Worm (Caenorhabditis elegans) whole organism, mixed stage, embryonic: ENCODE results near the gene tbh-1.
A peak's percentile ranks its signal among the peaks of the same experiment; 100 is the strongest.

Experiments used
- M03D4.4 ChIP-seq: sonication (generic microtip); optimal IDR thresholded peaks from 2 replicates; lab custom pipeline; 2017; ENCODE audit warnings: mild to moderate bottlenecking, missing genetic modification characterization, missing compliant biosample characterization
- bed-3 ChIP-seq: fragments of 200-800 bp; sonication (Bioruptor generic); optimal IDR thresholded peaks from 3 replicates; lab custom pipeline; 2018; ENCODE audit warnings: mild to moderate bottlenecking, missing genetic modification characterization, moderate library complexity, missing compliant biosample characterization
- blmp-1 ChIP-seq: fragments of 150-350 bp; optimal IDR thresholded peaks from 2 replicates; lab custom pipeline; 2014; ENCODE audit warnings: missing biosample characterization, missing genetic modification characterization
- ceh-39 ChIP-seq: fragments of 150-350 bp; optimal IDR thresholded peaks from 2 replicates; lab custom pipeline; 2014; ENCODE audit warnings: missing biosample characterization, missing genetic modification characterization
- ceh-43 ChIP-seq: fragments of 200-800 bp; sonication (Bioruptor generic); optimal IDR thresholded peaks from 2 replicates; lab custom pipeline; 2018; ENCODE audit warnings: mild to moderate bottlenecking, missing genetic modification characterization, moderate library complexity, missing compliant biosample characterization
- ceh-83 ChIP-seq: fragments of 200-800 bp; sonication (Bioruptor generic); optimal IDR thresholded peaks from 2 replicates; lab custom pipeline; 2018; ENCODE audit warnings: mild to moderate bottlenecking, missing genetic modification characterization, missing compliant biosample characterization
- ces-1 ChIP-seq: fragments of 150-350 bp; optimal IDR thresholded peaks from 2 replicates; lab custom pipeline; 2014; ENCODE audit warnings: missing biosample characterization, missing genetic modification reagents, missing genetic modification characterization
- cnd-1 ChIP-seq: fragments of 200-800 bp; sonication (Bioruptor generic); optimal IDR thresholded peaks from 2 replicates; lab custom pipeline; 2018; ENCODE audit warnings: mild to moderate bottlenecking, missing genetic modification characterization, missing compliant biosample characterization
- drap-1 ChIP-seq: fragments of 200-800 bp; sonication (Bioruptor generic); optimal IDR thresholded peaks from 3 replicates; lab custom pipeline; 2018; ENCODE audit warnings: mild to moderate bottlenecking, missing genetic modification characterization, missing compliant biosample characterization
- elt-1 ChIP-seq: sonication (generic microtip); optimal IDR thresholded peaks from 2 replicates; lab custom pipeline; 2017; ENCODE audit warnings: missing genetic modification characterization, mild to moderate bottlenecking, missing compliant biosample characterization, antibody characterized with exemption, moderate library complexity, borderline replicate concordance; ENCODE audit not compliant: insufficient read depth
- elt-3 ChIP-seq: fragments of 150-350 bp; optimal IDR thresholded peaks from 2 replicates; lab custom pipeline; 2014; ENCODE audit warnings: missing biosample characterization, missing genetic modification characterization
- ham-2 ChIP-seq: fragments of 200-800 bp; sonication (Bioruptor generic); optimal IDR thresholded peaks from 2 replicates; lab custom pipeline; 2018; ENCODE audit warnings: mild to moderate bottlenecking, missing genetic modification characterization, missing compliant biosample characterization
- hlh-1 ChIP-seq: fragments of 150-350 bp; optimal IDR thresholded peaks from 2 replicates; lab custom pipeline; 2014; ENCODE audit warnings: missing biosample characterization, missing genetic modification reagents, missing genetic modification characterization
- lin-13 ChIP-seq: fragments of 150-350 bp; optimal IDR thresholded peaks from 2 replicates; lab custom pipeline; 2014; ENCODE audit warnings: missing biosample characterization, missing genetic modification characterization
- lin-32 ChIP-seq: fragments of 200-800 bp; sonication (Bioruptor generic); optimal IDR thresholded peaks from 2 replicates; lab custom pipeline; 2018; ENCODE audit warnings: mild to moderate bottlenecking, missing genetic modification characterization, missing compliant biosample characterization
- mab-5 ChIP-seq: fragments of 150-350 bp; optimal IDR thresholded peaks from 2 replicates; lab custom pipeline; 2014; ENCODE audit warnings: missing biosample characterization, missing genetic modification characterization
- mep-1 ChIP-seq: fragments of 150-350 bp; optimal IDR thresholded peaks from 2 replicates; lab custom pipeline; 2017; ENCODE audit warnings: missing biosample characterization, missing genetic modification reagents, missing genetic modification characterization, inconsistent platforms
- mls-2 ChIP-seq: sonication (generic microtip); optimal IDR thresholded peaks from 2 replicates; lab custom pipeline; 2016; ENCODE audit warnings: mild to moderate bottlenecking, missing genetic modification characterization, moderate library complexity, missing compliant biosample characterization
- nhr-12 ChIP-seq: fragments of 150-350 bp; optimal IDR thresholded peaks from 2 replicates; lab custom pipeline; 2014; ENCODE audit warnings: missing biosample characterization, missing genetic modification characterization
- nhr-2 ChIP-seq: fragments of 150-350 bp; optimal IDR thresholded peaks from 2 replicates; lab custom pipeline; 2014; ENCODE audit warnings: missing biosample characterization, missing genetic modification characterization
- nhr-237 ChIP-seq: fragments of 150-350 bp; optimal IDR thresholded peaks from 2 replicates; lab custom pipeline; 2014; ENCODE audit warnings: missing biosample characterization, missing genetic modification characterization
- nhr-28 ChIP-seq: fragments of 150-350 bp; optimal IDR thresholded peaks from 2 replicates; lab custom pipeline; 2014; ENCODE audit warnings: missing biosample characterization, missing genetic modification characterization
- nhr-76 ChIP-seq: sonication (generic microtip); optimal IDR thresholded peaks from 2 replicates; lab custom pipeline; 2017; ENCODE audit warnings: missing biosample characterization, missing genetic modification characterization
- pha-4 ChIP-seq: fragments of 150-350 bp; optimal IDR thresholded peaks from 2 replicates; lab custom pipeline; 2018; ENCODE audit warnings: missing biosample characterization, missing genetic modification reagents, missing genetic modification characterization
- sem-2 ChIP-seq: fragments of 200-800 bp; sonication (Bioruptor generic); optimal IDR thresholded peaks from 2 replicates; lab custom pipeline; 2018; ENCODE audit warnings: mild to moderate bottlenecking, missing genetic modification characterization, missing compliant biosample characterization
- snpc-4 ChIP-seq: fragments of 150-350 bp; optimal IDR thresholded peaks from 2 replicates; lab custom pipeline; 2014; ENCODE audit warnings: missing biosample characterization, missing genetic modification characterization
- sptf-1 ChIP-seq: sonication (generic microtip); optimal IDR thresholded peaks from 2 replicates; lab custom pipeline; 2017; ENCODE audit warnings: mild to moderate bottlenecking, missing genetic modification characterization, moderate library complexity, missing compliant biosample characterization
- tbx-8 ChIP-seq: fragments of 200-800 bp; sonication (Bioruptor generic); optimal IDR thresholded peaks from 2 replicates; lab custom pipeline; 2018; ENCODE audit warnings: mild to moderate bottlenecking, missing genetic modification characterization, moderate library complexity, missing compliant biosample characterization
- unc-120 ChIP-seq: sonication (generic microtip); optimal IDR thresholded peaks from 2 replicates; lab custom pipeline; 2017; ENCODE audit warnings: missing genetic modification characterization, missing compliant biosample characterization; ENCODE audit not compliant: poor library complexity, severe bottlenecking
- unc-39 ChIP-seq: fragments of 150-350 bp; optimal IDR thresholded peaks from 2 replicates; lab custom pipeline; 2014; ENCODE audit warnings: missing biosample characterization, missing genetic modification characterization
- unc-62 ChIP-seq: fragments of 150-350 bp; optimal IDR thresholded peaks from 2 replicates; lab custom pipeline; 2014; ENCODE audit warnings: missing biosample characterization, missing genetic modification reagents, missing genetic modification characterization
- ztf-11 ChIP-seq: fragments of 150-350 bp; optimal IDR thresholded peaks from 2 replicates; lab custom pipeline; 2014; ENCODE audit warnings: missing biosample characterization, missing genetic modification characterization

tbh-1 gene

ce11 chrX:15533260-15533659 lies 28.6 kb upstream of the tbh-1 start:
- TF ChIP-seq sem-2 (GFP tag; lab: Kevin White, UChicago) (no peak), ces-1 (GFP tag; lab: Kevin White, UChicago) (peak; percentile 65)

DNA sequence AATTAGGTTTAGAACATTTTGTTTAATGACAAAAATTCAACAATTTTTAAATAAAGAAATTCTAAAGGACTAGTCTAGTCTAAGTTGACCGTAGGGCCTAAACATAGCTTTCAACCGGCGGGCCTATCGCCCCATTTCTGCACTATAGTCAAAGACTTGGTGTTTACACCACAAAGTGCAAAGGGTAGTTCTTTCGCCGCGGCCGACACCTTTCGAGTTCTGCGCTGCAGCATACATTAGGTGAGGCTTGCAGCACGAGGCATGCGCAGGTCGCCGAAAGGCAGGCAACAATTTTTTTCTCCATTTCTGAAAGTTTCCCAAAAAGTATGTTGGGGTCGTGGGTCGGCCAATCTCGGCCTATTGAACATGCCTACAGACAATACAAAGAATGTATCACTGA lies 23.8 kb upstream of the tbh-1 start:
- TF ChIP-seq tbx-8 (GFP tag; lab: Kevin White, UChicago) (no peak), nhr-237 (no peak)

- TF ChIP-seq nhr-12 (tag; lab: Kevin White, UChicago) (no peak), unc-62 (GFP tag; lab: Kevin White, UChicago) (no peak), mep-1 (tag; lab: Kevin White, UChicago) (no peak), blmp-1 (tag; lab: Kevin White, UChicago) (no peak), sptf-1 (tag; lab: Kevin White, UChicago) (peak; percentile 41), nhr-28 (tag; lab: Kevin White, UChicago) (no peak), hlh-1 (tag; lab: Kevin White, UChicago) (no peak), bed-3 (GFP tag; lab: Kevin White, UChicago) (no peak), tbx-8 (GFP tag; lab: Kevin White, UChicago) (no peak), nhr-237 (no peak), sem-2 (GFP tag; lab: Kevin White, UChicago) (peak; percentile 18), elt-1 (no peak), unc-120 (tag; lab: Kevin White, UChicago) (peak; percentile 21), mab-5 (tag; lab: Kevin White, UChicago) (no peak), unc-39 (no peak), M03D4.4 (peak; percentile 51), nhr-2 (tag; lab: Kevin White, UChicago) (no peak), nhr-76 (tag; lab: Kevin White, UChicago) (no peak)
Measured at ce11 chrX:15515798-15516197, 11.1 kb upstream of the tbh-1 start.

ce11 chrX:15514547-15514946 lies 9.9 kb upstream of the tbh-1 start:
- TF ChIP-seq tbx-8 (GFP tag; lab: Kevin White, UChicago) (no peak), ztf-11 (tag; lab: Kevin White, UChicago) (no peak), nhr-28 (tag; lab: Kevin White, UChicago) (no peak), nhr-2 (tag; lab: Kevin White, UChicago) (no peak), sem-2 (GFP tag; lab: Kevin White, UChicago) (no peak), mep-1 (tag; lab: Kevin White, UChicago) (no peak), unc-39 (no peak), elt-3 (tag; lab: Kevin White, UChicago) (no peak), ceh-83 (GFP tag; lab: Kevin White, UChicago) (no peak), M03D4.4 (no peak), ceh-43 (GFP tag; lab: Kevin White, UChicago) (no peak), elt-1 (no peak), unc-62 (GFP tag; lab: Kevin White, UChicago) (no peak), nhr-12 (tag; lab: Kevin White, UChicago) (no peak), bed-3 (GFP tag; lab: Kevin White, UChicago) (no peak), blmp-1 (tag; lab: Kevin White, UChicago) (no peak), cnd-1 (no peak)

ce11 chrX:15509681-15510080 lies 5.0 kb upstream of the tbh-1 start, which contains the start of gene eat-20:
eat-20 (plus strand) TSS chrX:15510011.
- no peak for TF ChIP-seq nhr-28 (tag; lab: Kevin White, UChicago)
- no peak for TF ChIP-seq ceh-43 (GFP tag; lab: Kevin White, UChicago)
- TF ChIP-seq drap-1 (GFP tag; lab: Kevin White, UChicago), result no peak
- no peak for TF ChIP-seq nhr-12 (tag; lab: Kevin White, UChicago)
- TF ChIP-seq nhr-237, result no peak
- TF ChIP-seq nhr-76 (tag; lab: Kevin White, UChicago), result no peak
- no peak for TF ChIP-seq cnd-1
- TF ChIP-seq ceh-83 (GFP tag; lab: Kevin White, UChicago), result no peak
- TF ChIP-seq ceh-39 (tag; lab: Kevin White, UChicago), result no peak
- TF ChIP-seq elt-1, result no peak
- no peak for TF ChIP-seq unc-120 (tag; lab: Kevin White, UChicago)
- no peak for TF ChIP-seq nhr-2 (tag; lab: Kevin White, UChicago)
- TF ChIP-seq ham-2 (GFP tag; lab: Kevin White, UChicago), result no peak

ce11 chrX:15507830-15508347 lies 3.2 kb upstream of the tbh-1 start, which contains the start of gene zipt-7.2:
zipt-7.2 (minus strand) TSS chrX:15507880.
- TF ChIP-seq snpc-4 (tag; lab: Kevin White, UChicago), result no peak
- TF ChIP-seq ceh-39 (tag; lab: Kevin White, UChicago), result peak; percentile 6
- no peak for TF ChIP-seq nhr-28 (tag; lab: Kevin White, UChicago)
- TF ChIP-seq mls-2 (tag; lab: Kevin White, UChicago), result no peak
- TF ChIP-seq M03D4.4, result no peak
- TF ChIP-seq unc-62 (GFP tag; lab: Kevin White, UChicago), result no peak
- peak; percentile 1 for TF ChIP-seq ceh-83 (GFP tag; lab: Kevin White, UChicago)
- peak; percentile 62 for TF ChIP-seq mep-1 (tag; lab: Kevin White, UChicago)
- TF ChIP-seq unc-39, result no peak
- no peak for TF ChIP-seq ceh-43 (GFP tag; lab: Kevin White, UChicago)
- TF ChIP-seq sptf-1 (tag; lab: Kevin White, UChicago), result no peak
- TF ChIP-seq ham-2 (GFP tag; lab: Kevin White, UChicago), result no peak
- TF ChIP-seq ztf-11 (tag; lab: Kevin White, UChicago), result peak; percentile 1
- no peak for TF ChIP-seq nhr-12 (tag; lab: Kevin White, UChicago)
- TF ChIP-seq lin-13 (tag; lab: Kevin White, UChicago), result peak; percentile 36
- TF ChIP-seq elt-1, result peak; percentile 10
- TF ChIP-seq sem-2 (GFP tag; lab: Kevin White, UChicago), result no peak
- TF ChIP-seq pha-4, result peak; percentile 74
- no peak for TF ChIP-seq nhr-237
- no peak for TF ChIP-seq nhr-76 (tag; lab: Kevin White, UChicago)
- TF ChIP-seq tbx-8 (GFP tag; lab: Kevin White, UChicago), result no peak
- TF ChIP-seq unc-120 (tag; lab: Kevin White, UChicago), result peak; percentile 47
- TF ChIP-seq hlh-1 (tag; lab: Kevin White, UChicago), result peak; percentile 34
- no peak for TF ChIP-seq ces-1 (GFP tag; lab: Kevin White, UChicago)
- TF ChIP-seq mab-5 (tag; lab: Kevin White, UChicago), result no peak
- TF ChIP-seq nhr-2 (tag; lab: Kevin White, UChicago), result peak; percentile 12
- no peak for TF ChIP-seq lin-32 (GFP tag; lab: Kevin White, UChicago)
- peak; percentile 80 for TF ChIP-seq cnd-1
- TF ChIP-seq drap-1 (GFP tag; lab: Kevin White, UChicago), result no peak
